Fruit fly (Drosophila melanogaster): ENCODE results near the gene Kap-alpha3.

The Kap-alpha3 gene

dm6 chr3R:9626266-9626665 is 48.7 kb upstream of the Kap-alpha3 start (continued):
- TF ChIP-seq jigr1 (GFP tag; IDR thresholded peaks at IDR 0.05) (no peak), gce (GFP tag; IDR thresholded peaks at IDR 0.05) (no peak), Doc2 (GFP tag; IDR thresholded peaks at IDR 0.05) (no peak), fd3F (GFP tag; optimal IDR thresholded peaks at IDR 0.05) (no peak), CG8944 (GFP tag; optimal IDR thresholded peaks at IDR 0.05) (no peak), YL-1 (GFP tag; optimal IDR thresholded peaks at IDR 0.05) (no peak), lov (optimal IDR thresholded peaks at IDR 0.05) (no peak), lov (GFP tag; IDR thresholded peaks at IDR 0.05) (0 out of 3 replicates have a peak, but pooled peaks have one; percentile 57), fu2 (GFP tag; optimal IDR thresholded peaks at IDR 0.05) (no peak), Atf6 (GFP tag; IDR thresholded peaks at IDR 0.05) (0 out of 2 replicates have a peak, but pooled peaks have one; percentile 15), ems (GFP tag; optimal IDR thresholded peaks at IDR 0.05) (no peak), CG1602 (GFP tag; optimal IDR thresholded peaks at IDR 0.05) (no peak), fru (optimal IDR thresholded peaks at IDR 0.05) (no peak), pan (optimal IDR thresholded peaks at IDR 0.05) (no peak), pan (GFP tag; optimal IDR thresholded peaks at IDR 0.05 in 1 of 2, IDR thresholded peaks at IDR 0.05 in 1 of 2) (no peak), klu (GFP tag; IDR thresholded peaks at IDR 0.05) (no peak), ac (GFP tag; optimal IDR thresholded peaks at IDR 0.05) (no peak), H15 (GFP tag; IDR thresholded peaks at IDR 0.05) (0 out of 3 replicates have a peak, but pooled peaks have one; percentile 9), fd96Cb (tag; optimal IDR thresholded peaks at IDR 0.05) (no peak), HLHmδ (GFP tag; optimal IDR thresholded peaks at IDR 0.05) (no peak), CHES-1-like (GFP tag; optimal IDR thresholded peaks at IDR 0.05) (no peak), CG2712 (tag; optimal IDR thresholded peaks at IDR 0.05) (no peak), jumu (GFP tag; optimal IDR thresholded peaks at IDR 0.05) (no peak), CG34224 (GFP tag; IDR thresholded peaks at IDR 0.05; ENCODE audit: partially characterized antibody) (peak; percentile 10; the same call in 1 of the 3 replicates), tna (GFP tag; IDR thresholded peaks at IDR 0.05; ENCODE audit: partially characterized antibody) (peak; percentile 15; the same call in 1 of the 2 replicates), phol (tag; optimal IDR thresholded peaks at IDR 0.05) (no peak), CG13424 (tag; optimal IDR thresholded peaks at IDR 0.05) (no peak), amos (GFP tag; IDR thresholded peaks at IDR 0.05; ENCODE audit: partially characterized antibody) (peak; percentile 15; the same call in 1 of the 2 replicates), Med (GFP tag) (peak; percentile 57), NFAT (GFP tag; IDR thresholded peaks at IDR 0.05) (peak; percentile 25; the same call in 1 of the 2 replicates), chinmo (GFP tag; IDR thresholded peaks at IDR 0.05; ENCODE audit: partially characterized antibody) (peak; percentile 84), ase (GFP tag; IDR thresholded peaks at IDR 0.05) (no peak), hkb (optimal IDR thresholded peaks at IDR 0.05) (no peak), hkb (GFP tag; IDR thresholded peaks at IDR 0.05) (no peak), CG12769 (tag; optimal IDR thresholded peaks at IDR 0.05) (peak; percentile 65), CG8290 (GFP tag; optimal IDR thresholded peaks at IDR 0.05) (no peak), CG8290 (tag; optimal IDR thresholded peaks at IDR 0.05) (no peak), CG13894 (tag; optimal IDR thresholded peaks at IDR 0.05) (peak; percentile 31), Rx (GFP tag; IDR thresholded peaks at IDR 0.05) (no peak), slbo (GFP tag; IDR thresholded peaks at IDR 0.05) (no peak), Rfx (GFP tag; IDR thresholded peaks at IDR 0.05) (peak; percentile 30; the same call in 1 of the 2 replicates), pum (GFP tag; optimal IDR thresholded peaks at IDR 0.05) (no peak)

- 0 out of 3 replicates have a peak, but pooled peaks have one; percentile 12 for TF ChIP-seq otp (GFP tag; IDR thresholded peaks at IDR 0.05)
- no peak for TF ChIP-seq CG11085 (GFP tag; IDR thresholded peaks at IDR 0.05)
- no peak for TF ChIP-seq CG1603 (tag; optimal IDR thresholded peaks at IDR 0.05)
- TF ChIP-seq nerfin-2 (GFP tag; IDR thresholded peaks at IDR 0.05; ENCODE audit: partially characterized antibody) = no peak
- TF ChIP-seq CG10147 (GFP tag; optimal IDR thresholded peaks at IDR 0.05) = no peak
- TF ChIP-seq btn (GFP tag; optimal IDR thresholded peaks at IDR 0.05) = no peak
- peak; percentile 29 for TF ChIP-seq sens (GFP tag)
- TF ChIP-seq ERR (GFP tag; optimal IDR thresholded peaks at IDR 0.05) = no peak
- TF ChIP-seq NFAT (GFP tag; IDR thresholded peaks at IDR 0.05) = 0 out of 2 replicates have a peak, but pooled peaks have one; percentile 5
- peak; percentile 34; the same call in 1 of the 2 replicates for TF ChIP-seq Awh (GFP tag; IDR thresholded peaks at IDR 0.05)
- 0 out of 3 replicates have a peak, but pooled peaks have one; percentile 15 for TF ChIP-seq zfh1 (GFP tag; IDR thresholded peaks at IDR 0.05)
- no peak for TF ChIP-seq Gsc (GFP tag; IDR thresholded peaks at IDR 0.05)
- peak in 1 of 2 experiments; percentile 49 for TF ChIP-seq Pdp1 (GFP tag; optimal IDR thresholded peaks at IDR 0.05)
- TF ChIP-seq eve (GFP tag; optimal IDR thresholded peaks at IDR 0.05) = no peak
These were observed 47.9 kb upstream of the Kap-alpha3 start for dm6 chr3R:9625443-9625842.

All from whole organism, embryonic.